Worm (Caenorhabditis elegans) whole organism, L4 larva: ENCODE results near the gene M05D6.3.
A peak's percentile ranks its signal among the peaks of the same experiment; 100 is the strongest.

Source experiments
- D1046.2 ChIP-seq: fragments of 200-800 bp; sonication (Bioruptor generic); IDR thresholded peaks from 2 replicates; pipeline ENCODE4 v1.3.6; 2022; ENCODE audit warnings: missing genetic modification characterization, missing compliant biosample characterization
- F44E2.7 ChIP-seq: fragments of 200-800 bp; sonication (Bioruptor generic); IDR thresholded peaks from 2 replicates; pipeline ENCODE4 v2.1.2; 2022; ENCODE audit warnings: missing genetic modification characterization, missing compliant biosample characterization
- R02D3.7 ChIP-seq: fragments of 150-350 bp; sonication (generic microtip); optimal IDR thresholded peaks from 3 replicates; lab custom pipeline; 2014; ENCODE audit warnings: missing biosample characterization, missing genetic modification characterization
- T20F7.1 ChIP-seq: fragments of 200-800 bp; sonication (Bioruptor generic); optimal IDR thresholded peaks from 2 replicates; lab custom pipeline; 2018; ENCODE audit warnings: mild to moderate bottlenecking, missing genetic modification characterization, missing compliant biosample characterization
- Y105C5A.15 ChIP-seq: fragments of 200-800 bp; sonication (Bioruptor generic); IDR thresholded peaks from 2 replicates; pipeline ENCODE4 v1.3.6; 2022; ENCODE audit warnings: missing genetic modification characterization, missing compliant biosample characterization
- Y75B8A.6 ChIP-seq: fragments of 200-800 bp; sonication (Bioruptor generic); IDR thresholded peaks from 2 replicates; pipeline ENCODE4 v1.3.6; 2022; ENCODE audit warnings: missing genetic modification reagents, missing genetic modification characterization, missing compliant biosample characterization
- ZK546.5 ChIP-seq, 2 experiments: sonication (generic microtip); optimal IDR thresholded peaks; 2 replicates each; lab custom pipeline; 2017; ENCODE audit warnings: missing biosample characterization in 2 of 2, missing genetic modification characterization in 2 of 2
- aha-1 ChIP-seq: fragments of 150-350 bp; peaks from one replicate; lab custom pipeline; 2014; ENCODE audit warnings: missing biosample characterization, missing genetic modification characterization
- cey-2 ChIP-seq: sonication (generic microtip); optimal IDR thresholded peaks from 3 replicates; lab custom pipeline; 2017; ENCODE audit warnings: missing genetic modification characterization, mild to moderate bottlenecking, missing compliant biosample characterization, antibody characterized with exemption, borderline replicate concordance; ENCODE audit not compliant: insufficient read depth
- ctbp-1 ChIP-seq: fragments of 200-800 bp; sonication (Bioruptor generic); IDR thresholded peaks from 2 replicates; pipeline ENCODE4 v1.3.6; 2022; ENCODE audit warnings: missing genetic modification reagents, missing genetic modification characterization, missing compliant biosample characterization
- dmd-6 ChIP-seq: fragments of 200-800 bp; sonication (Bioruptor generic); IDR thresholded peaks from 2 replicates; pipeline ENCODE4 v1.3.6; 2022; ENCODE audit warnings: missing genetic modification reagents, missing genetic modification characterization, missing compliant biosample characterization
- dpl-1 ChIP-seq: fragments of 150-350 bp; optimal IDR thresholded peaks from 2 replicates; lab custom pipeline; 2014; ENCODE audit warnings: missing biosample characterization, missing genetic modification reagents, missing genetic modification characterization
- duxl-1 ChIP-seq: sonication (generic microtip); optimal IDR thresholded peaks from 2 replicates; lab custom pipeline; 2016; ENCODE audit warnings: mild to moderate bottlenecking, missing genetic modification characterization, moderate library complexity, missing compliant biosample characterization; ENCODE audit not compliant: poor library complexity
- dve-1 ChIP-seq: sonication (generic microtip); optimal IDR thresholded peaks from 2 replicates; lab custom pipeline; 2017; ENCODE audit warnings: antibody characterized with exemption, mild to moderate bottlenecking, missing genetic modification characterization, missing compliant biosample characterization; ENCODE audit not compliant: insufficient read depth
- fos-1 ChIP-seq: fragments of 150-350 bp; optimal IDR thresholded peaks from 2 replicates; lab custom pipeline; 2014; ENCODE audit warnings: missing biosample characterization, missing genetic modification characterization
- hlh-11 ChIP-seq: fragments of 200-800 bp; sonication (Bioruptor generic); optimal IDR thresholded peaks from 2 replicates; lab custom pipeline; 2018; ENCODE audit warnings: mild to moderate bottlenecking, missing genetic modification characterization, missing compliant biosample characterization
- hlh-30 ChIP-seq: sonication (generic microtip); optimal IDR thresholded peaks from 2 replicates; lab custom pipeline; 2017; ENCODE audit warnings: antibody characterized with exemption, mild to moderate bottlenecking, missing genetic modification characterization, missing compliant biosample characterization; ENCODE audit not compliant: insufficient read depth
- hmg-1.1 ChIP-seq: fragments of 200-800 bp; sonication (Bioruptor generic); IDR thresholded peaks from 2 replicates; pipeline ENCODE4 v1.3.6; 2022; ENCODE audit warnings: missing genetic modification reagents, missing genetic modification characterization, missing compliant biosample characterization
- lin-15B ChIP-seq: fragments of 150-350 bp; sonication (generic microtip); optimal IDR thresholded peaks from 3 replicates; lab custom pipeline; 2014; ENCODE audit warnings: missing biosample characterization, missing genetic modification characterization
- lin-29 ChIP-seq: fragments of 200-800 bp; sonication (Bioruptor generic); IDR thresholded peaks from 2 replicates; pipeline ENCODE4 v1.3.6; 2022; ENCODE audit warnings: missing genetic modification reagents, missing genetic modification characterization, missing compliant biosample characterization
- lin-38 ChIP-seq: fragments of 200-800 bp; sonication (Bioruptor generic); IDR thresholded peaks from 2 replicates; pipeline ENCODE4 v1.3.6; 2022; ENCODE audit warnings: missing genetic modification reagents, missing genetic modification characterization, missing compliant biosample characterization
- lsy-2 ChIP-seq, 2 experiments: fragments of 150-350 bp in 1 of 2; sonication (generic microtip) in 1 of 2; optimal IDR thresholded peaks; 2 replicates each; lab custom pipeline; 2014 to 2017; ENCODE audit warnings: missing biosample characterization in 2 of 2, missing genetic modification characterization in 2 of 2
- mdl-1 ChIP-seq, 2 experiments: fragments of 150-350 bp in 1 of 2; sonication (generic microtip) in 1 of 2; optimal IDR thresholded peaks; 2 replicates each; lab custom pipeline; 2014 to 2017; ENCODE audit warnings: missing biosample characterization in 2 of 2, missing genetic modification characterization in 2 of 2
- mep-1 ChIP-seq: fragments of 150-350 bp; sonication (generic microtip); optimal IDR thresholded peaks from 3 replicates; lab custom pipeline; 2014; ENCODE audit warnings: missing biosample characterization, missing genetic modification characterization
- nhr-10 ChIP-seq: fragments of 150-350 bp; optimal IDR thresholded peaks from 2 replicates; lab custom pipeline; 2014; ENCODE audit warnings: missing biosample characterization, missing genetic modification characterization
- nhr-111 ChIP-seq: fragments of 200-800 bp; sonication (Bioruptor generic); optimal IDR thresholded peaks from 2 replicates; lab custom pipeline; 2018; ENCODE audit warnings: mild to moderate bottlenecking, missing genetic modification characterization, missing compliant biosample characterization
- nhr-25 ChIP-seq: sonication (generic microtip); optimal IDR thresholded peaks from 2 replicates; lab custom pipeline; 2017; ENCODE audit warnings: missing genetic modification characterization, mild to moderate bottlenecking, missing compliant biosample characterization, antibody characterized with exemption, moderate library complexity, borderline replicate concordance; ENCODE audit not compliant: insufficient read depth
- nhr-28 ChIP-seq: fragments of 150-350 bp; optimal IDR thresholded peaks from 2 replicates; lab custom pipeline; 2014; ENCODE audit warnings: missing biosample characterization, missing genetic modification characterization
- nhr-42 ChIP-seq: fragments of 200-800 bp; sonication (Bioruptor generic); IDR thresholded peaks from 2 replicates; pipeline ENCODE4 v1.3.6; 2022; ENCODE audit warnings: missing genetic modification characterization, missing compliant biosample characterization
- nhr-77 ChIP-seq: fragments of 150-350 bp; optimal IDR thresholded peaks from 2 replicates; lab custom pipeline; 2014; ENCODE audit warnings: missing biosample characterization, missing genetic modification characterization
- php-3 ChIP-seq: fragments of 200-800 bp; sonication (Bioruptor generic); IDR thresholded peaks from 2 replicates; pipeline ENCODE4 v1.3.6; 2022; ENCODE audit warnings: missing genetic modification reagents, missing genetic modification characterization, missing compliant biosample characterization
- sdz-12 ChIP-seq: fragments of 200-800 bp; sonication (Bioruptor generic); optimal IDR thresholded peaks from 2 replicates; lab custom pipeline; 2018; ENCODE audit warnings: mild to moderate bottlenecking, missing genetic modification characterization, missing compliant biosample characterization
- snpc-1.2 ChIP-seq: fragments of 200-800 bp; sonication (Bioruptor generic); IDR thresholded peaks from 2 replicates; pipeline ENCODE4 v1.3.6; 2022; ENCODE audit warnings: missing genetic modification reagents, missing genetic modification characterization, missing compliant biosample characterization
- snpc-4 ChIP-seq: fragments of 150-350 bp; optimal IDR thresholded peaks from 2 replicates; lab custom pipeline; 2014; ENCODE audit warnings: missing biosample characterization, missing genetic modification characterization
- spr-1 ChIP-seq: sonication (generic microtip); optimal IDR thresholded peaks from 2 replicates; lab custom pipeline; 2016; ENCODE audit warnings: mild to moderate bottlenecking, missing genetic modification characterization, missing compliant biosample characterization
- tag-97 ChIP-seq: fragments of 200-800 bp; sonication (Bioruptor generic); IDR thresholded peaks from 2 replicates; pipeline ENCODE4 v1.3.6; 2022; ENCODE audit warnings: missing genetic modification characterization, missing compliant biosample characterization
- tra-1 ChIP-seq: fragments of 200-800 bp; sonication (Bioruptor generic); IDR thresholded peaks from 2 replicates; pipeline ENCODE4 v1.3.6; 2022; ENCODE audit warnings: missing genetic modification reagents, missing genetic modification characterization, missing compliant biosample characterization
- zag-1 ChIP-seq: fragments of 150-350 bp; optimal IDR thresholded peaks from 2 replicates; lab custom pipeline; 2014; ENCODE audit warnings: missing biosample characterization, missing genetic modification characterization
- ztf-11 ChIP-seq: fragments of 150-350 bp; optimal IDR thresholded peaks from 2 replicates; lab custom pipeline; 2014; ENCODE audit warnings: missing biosample characterization, missing genetic modification characterization
- ztf-7 ChIP-seq: fragments of 150-350 bp; optimal IDR thresholded peaks from 2 replicates; lab custom pipeline; 2014; ENCODE audit warnings: missing biosample characterization, missing genetic modification characterization

The M05D6.3 gene

ce11 chrII:8440097-8440496 lies 35.5 kb upstream of the M05D6.3 start (continued):
- TF ChIP-seq D1046.2 (GFP tag; lab: Robert Waterston, UW): no peak
- peak; percentile 51 for TF ChIP-seq hlh-30 (tag; lab: Kevin White, UChicago)
- TF ChIP-seq snpc-4 (tag; lab: Kevin White, UChicago): no peak
- no peak for TF ChIP-seq fos-1 (tag; lab: Kevin White, UChicago)
- TF ChIP-seq snpc-1.2: no peak

- TF ChIP-seq lin-38 (no peak), tra-1 (GFP tag; lab: Robert Waterston, UW) (no peak), Y105C5A.15 (no peak), nhr-10 (peak; percentile 51), nhr-77 (no peak), hlh-30 (tag; lab: Kevin White, UChicago) (peak; percentile 47), T20F7.1 (GFP tag; lab: Kevin White, UChicago) (no peak), nhr-42 (GFP tag; lab: Robert Waterston, UW) (no peak), ZK546.5 (tag; optimal IDR thresholded peaks at IDR 0.05; lab: Kevin White, UChicago) (no peak), R02D3.7 (tag; lab: Kevin White, UChicago) (no peak), lsy-2 (tag; optimal IDR thresholded peaks at IDR 0.05; lab: Kevin White, UChicago) (peak in 1 of 2 experiments; percentile 9), zag-1 (tag; lab: Kevin White, UChicago) (no peak), tag-97 (GFP tag; lab: Robert Waterston, UW) (no peak), aha-1 (tag; lab: Kevin White, UChicago) (peak; percentile 5), ztf-11 (no peak), snpc-1.2 (no peak), nhr-25 (tag; lab: Kevin White, UChicago) (peak; percentile 34), ctbp-1 (GFP tag; lab: Robert Waterston, UW) (no peak), Y75B8A.6 (GFP tag; lab: Robert Waterston, UW) (no peak), lin-15B (tag; lab: Kevin White, UChicago) (no peak), dpl-1 (GFP tag; lab: Kevin White, UChicago) (no peak), dmd-6 (GFP tag; lab: Robert Waterston, UW) (peak; percentile 18; the same call in 1 of the 2 replicates), F44E2.7 (GFP tag; lab: Robert Waterston, UW) (no peak), lin-29 (GFP tag; lab: Robert Waterston, UW) (no peak), nhr-28 (tag; lab: Kevin White, UChicago) (peak; percentile 97), nhr-111 (no peak), ztf-7 (tag; lab: Kevin White, UChicago) (no peak), cey-2 (tag; lab: Kevin White, UChicago) (peak; percentile 57), hmg-1.1 (GFP tag; lab: Robert Waterston, UW) (no peak), hlh-11 (tag; lab: Kevin White, UChicago) (peak; percentile 61), dve-1 (tag; lab: Kevin White, UChicago) (no peak), sdz-12 (GFP tag; lab: Kevin White, UChicago) (no peak), spr-1 (tag; lab: Kevin White, UChicago) (no peak), mep-1 (tag; lab: Kevin White, UChicago) (peak; percentile 37), php-3 (no peak), duxl-1 (tag; lab: Kevin White, UChicago) (no peak), mdl-1 (tag; optimal IDR thresholded peaks at IDR 0.05; lab: Kevin White, UChicago) (peak in 1 of 2 experiments; percentile 67)
These were observed 34.8 kb upstream of the M05D6.3 start for ce11 chrII:8440792-8441191.
